Worm (Caenorhabditis elegans): ENCODE results near the gene fbxc-47.

DNA sequence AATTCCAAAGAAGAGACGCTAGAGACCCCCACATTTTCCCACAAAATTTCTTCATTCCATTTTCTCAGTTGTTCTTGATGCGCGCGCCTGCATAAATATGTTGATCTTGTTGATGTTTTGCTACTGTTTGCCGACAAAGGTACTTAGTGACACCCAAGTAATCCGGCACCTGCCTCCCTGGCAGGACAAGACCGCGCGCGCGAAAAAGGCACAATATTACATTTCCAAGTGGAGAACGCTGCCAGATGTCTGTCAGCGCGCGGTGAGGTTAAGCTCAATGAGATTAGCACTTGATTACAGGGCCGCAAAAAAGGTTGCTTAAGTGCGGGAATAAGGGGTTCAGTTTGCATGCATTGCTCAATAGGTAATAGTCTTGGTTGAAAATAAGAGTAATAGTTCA lies 36.3 kb downstream of the fbxc-47 start:
- no peak for TF ChIP-seq nhr-48 (tag; optimal IDR thresholded peaks at IDR 0.05)
- TF ChIP-seq unc-130 (GFP tag; optimal IDR thresholded peaks at IDR 0.05) = no peak
- TF ChIP-seq dve-1 (tag; optimal IDR thresholded peaks at IDR 0.05; ENCODE audit: insufficient read depth) = no peak
